Worm (Caenorhabditis elegans) whole organism, young adult: Measurements from ENCODE around the gene sdpn-1.

Experiments
- B0019.2 ChIP-seq: fragments of 200-800 bp; sonication (Bioruptor generic); conservative IDR thresholded peaks from 2 replicates; pipeline ENCODE4 v1.3.6; 2022; ENCODE audit warnings: missing genetic modification reagents, missing genetic modification characterization, missing compliant biosample characterization
- F23B12.7 ChIP-seq: sonication (generic microtip); optimal IDR thresholded peaks from 2 replicates; lab custom pipeline; 2017; ENCODE audit warnings: missing genetic modification characterization, mild to moderate bottlenecking, missing compliant biosample characterization, antibody characterized with exemption, moderate library complexity; ENCODE audit not compliant: insufficient read depth
- F49E8.2 ChIP-seq: sonication (generic microtip); optimal IDR thresholded peaks from 3 replicates; lab custom pipeline; 2017; ENCODE audit warnings: missing genetic modification characterization, mild to moderate bottlenecking, missing compliant biosample characterization, antibody characterized with exemption, moderate library complexity; ENCODE audit not compliant: insufficient read depth
- F57C9.4 ChIP-seq: sonication (generic microtip); optimal IDR thresholded peaks from 2 replicates; lab custom pipeline; 2017; ENCODE audit warnings: mild to moderate bottlenecking, missing genetic modification characterization, missing compliant biosample characterization
- K11D2.4 ChIP-seq: fragments of 200-800 bp; sonication (Bioruptor generic); IDR thresholded peaks from 2 replicates; pipeline ENCODE4 v1.3.6; 2022; ENCODE audit warnings: missing genetic modification reagents, missing genetic modification characterization, missing compliant biosample characterization
- T07F8.4 ChIP-seq: sonication (generic microtip); optimal IDR thresholded peaks from 2 replicates; lab custom pipeline; 2016; ENCODE audit warnings: mild to moderate bottlenecking, missing genetic modification characterization, moderate library complexity, missing compliant biosample characterization
- akir-1 ChIP-seq: fragments of 200-800 bp; sonication (Bioruptor generic); optimal IDR thresholded peaks from 2 replicates; lab custom pipeline; 2018; ENCODE audit warnings: mild to moderate bottlenecking, missing genetic modification characterization, moderate library complexity, missing compliant biosample characterization
- athp-1 ChIP-seq: sonication (generic microtip); optimal IDR thresholded peaks from 2 replicates; lab custom pipeline; 2017; ENCODE audit warnings: mild to moderate bottlenecking, missing genetic modification characterization, missing compliant biosample characterization
- attf-5 ChIP-seq: fragments of 200-800 bp; sonication (Bioruptor generic); optimal IDR thresholded peaks from 2 replicates; lab custom pipeline; 2018; ENCODE audit warnings: mild to moderate bottlenecking, missing genetic modification characterization, missing compliant biosample characterization
- attf-6 ChIP-seq: fragments of 200-800 bp; sonication (Bioruptor generic); IDR thresholded peaks from 2 replicates; pipeline ENCODE4 v1.3.6; 2022; ENCODE audit warnings: missing genetic modification reagents, missing genetic modification characterization, missing compliant biosample characterization
- bed-1 ChIP-seq: fragments of 200-800 bp; sonication (Bioruptor generic); IDR thresholded peaks from 2 replicates; pipeline ENCODE4 v1.3.6; 2022; ENCODE audit warnings: missing genetic modification reagents, missing genetic modification characterization, missing compliant biosample characterization
- cebp-1 ChIP-seq, 2 experiments: fragments of 200-800 bp in 1 of 2; sonication (Bioruptor generic) in 1 of 2; sonication (generic microtip) in 1 of 2; IDR thresholded peaks in 1 of 2; optimal IDR thresholded peaks in 1 of 2; 2 replicates each; pipeline versions ENCODE4 v1.3.6 to Lab custom; 2017 to 2022; ENCODE audit warnings: missing compliant biosample characterization in 2 of 2, missing genetic modification characterization in 2 of 2, mild to moderate bottlenecking in 1 of 2, missing genetic modification reagents in 1 of 2, moderate library complexity in 1 of 2
- cebp-2 ChIP-seq: fragments of 200-800 bp; sonication (Bioruptor generic); IDR thresholded peaks from 2 replicates; pipeline ENCODE4 v1.3.6; 2022; ENCODE audit warnings: missing genetic modification characterization, missing compliant biosample characterization
- ceh-100 ChIP-seq: fragments of 200-800 bp; sonication (Bioruptor generic); IDR thresholded peaks from 2 replicates; pipeline ENCODE4 v1.3.6; 2022; ENCODE audit warnings: missing genetic modification reagents, missing genetic modification characterization, missing compliant biosample characterization
- ceh-27 ChIP-seq: fragments of 200-800 bp; sonication (Bioruptor generic); optimal IDR thresholded peaks from 2 replicates; lab custom pipeline; 2018; ENCODE audit warnings: mild to moderate bottlenecking, missing genetic modification characterization, moderate library complexity, missing compliant biosample characterization
- chd-7 ChIP-seq: sonication (generic microtip); optimal IDR thresholded peaks from 2 replicates; lab custom pipeline; 2016; ENCODE audit warnings: mild to moderate bottlenecking, missing genetic modification characterization, moderate library complexity, missing compliant biosample characterization
- egl-44 ChIP-seq: fragments of 200-800 bp; sonication (Bioruptor generic); IDR thresholded peaks from 2 replicates; pipeline ENCODE4 v1.3.6; 2022; ENCODE audit warnings: missing genetic modification reagents, missing genetic modification characterization, missing compliant biosample characterization
- egrh-3 ChIP-seq: fragments of 200-800 bp; sonication (Bioruptor generic); IDR thresholded peaks from 2 replicates; pipeline ENCODE4 v1.3.6; 2022; ENCODE audit warnings: missing genetic modification reagents, missing genetic modification characterization, missing compliant biosample characterization
- ets-4 ChIP-seq: fragments of 200-800 bp; sonication (Bioruptor generic); optimal IDR thresholded peaks from 2 replicates; lab custom pipeline; 2018; ENCODE audit warnings: mild to moderate bottlenecking, missing genetic modification characterization, missing compliant biosample characterization
- gei-17 ChIP-seq: fragments of 200-800 bp; sonication (Bioruptor generic); optimal IDR thresholded peaks from 2 replicates; lab custom pipeline; 2018; ENCODE audit warnings: mild to moderate bottlenecking, missing genetic modification characterization, missing compliant biosample characterization
- hmg-1.2 ChIP-seq: fragments of 200-800 bp; sonication (Bioruptor generic); IDR thresholded peaks from 2 replicates; pipeline ENCODE4 v1.3.6; 2022; ENCODE audit warnings: missing genetic modification reagents, missing genetic modification characterization, missing compliant biosample characterization
- hmg-20 ChIP-seq: fragments of 200-800 bp; sonication (Bioruptor generic); IDR thresholded peaks from 2 replicates; pipeline ENCODE4 v1.3.6; 2022; ENCODE audit warnings: missing genetic modification reagents, missing genetic modification characterization, missing compliant biosample characterization
- hrde-1 ChIP-seq: sonication (generic microtip); optimal IDR thresholded peaks from 2 replicates; lab custom pipeline; 2016; ENCODE audit warnings: missing genetic modification characterization, mild to moderate bottlenecking, missing compliant biosample characterization, moderate library complexity, missing genotype, missing genetic modification reagents, borderline replicate concordance
- hsf-1 ChIP-seq: fragments of 200-800 bp; sonication (Bioruptor generic); IDR thresholded peaks from 2 replicates; pipeline ENCODE4 v1.3.6; 2022; ENCODE audit warnings: missing genetic modification reagents, missing genetic modification characterization, missing compliant biosample characterization
- madf-10 ChIP-seq: sonication (generic microtip); optimal IDR thresholded peaks from 2 replicates; lab custom pipeline; 2016; ENCODE audit warnings: mild to moderate bottlenecking, missing genetic modification characterization, missing compliant biosample characterization
- mes-4 ChIP-seq: sonication (generic microtip); optimal IDR thresholded peaks from 2 replicates; lab custom pipeline; 2016; ENCODE audit warnings: missing genotype, missing genetic modification characterization, missing compliant biosample characterization
- nfya-1 ChIP-seq: sonication (generic microtip); optimal IDR thresholded peaks from 2 replicates; lab custom pipeline; 2017; ENCODE audit warnings: antibody characterized with exemption, missing compliant biosample characterization, missing genetic modification characterization, borderline replicate concordance; ENCODE audit not compliant: insufficient read depth
- nfya-2 ChIP-seq: fragments of 200-800 bp; sonication (Bioruptor generic); IDR thresholded peaks from 2 replicates; pipeline ENCODE4 v1.3.6; 2022; ENCODE audit warnings: missing genetic modification reagents, missing genetic modification characterization, missing compliant biosample characterization
- nfyb-1 ChIP-seq: fragments of 200-800 bp; sonication (Bioruptor generic); IDR thresholded peaks from 2 replicates; pipeline ENCODE4 v1.3.6; 2022; ENCODE audit warnings: missing genetic modification reagents, missing genetic modification characterization, missing compliant biosample characterization
- nhr-120 ChIP-seq: fragments of 200-800 bp; sonication (Bioruptor generic); IDR thresholded peaks from 2 replicates; pipeline ENCODE4 v1.3.6; 2022; ENCODE audit warnings: missing genetic modification characterization, missing compliant biosample characterization
- nhr-80 ChIP-seq: sonication (generic microtip); optimal IDR thresholded peaks from 2 replicates; lab custom pipeline; 2016; ENCODE audit warnings: missing genetic modification characterization, missing compliant biosample characterization
- repo-1 ChIP-seq: sonication (generic microtip); optimal IDR thresholded peaks from 2 replicates; lab custom pipeline; 2017; ENCODE audit warnings: mild to moderate bottlenecking, missing genetic modification characterization, missing compliant biosample characterization
- rpc-1 ChIP-seq, 2 experiments: fragments of 150-350 bp in 1 of 2; sonication (generic microtip) in 1 of 2; optimal IDR thresholded peaks; 2 replicates each; lab custom pipeline; 2014 to 2018; ENCODE audit warnings: missing biosample characterization in 1 of 2, missing genetic modification characterization in 1 of 2, missing genetic modification reagents in 1 of 2, missing genotype in 1 of 2
- sdz-38 ChIP-seq: sonication (generic microtip); optimal IDR thresholded peaks from 2 replicates; lab custom pipeline; 2016; ENCODE audit warnings: missing genotype, missing genetic modification characterization, missing compliant biosample characterization
- snpc-3.4 ChIP-seq: sonication (generic microtip); optimal IDR thresholded peaks from 2 replicates; lab custom pipeline; 2017; ENCODE audit warnings: missing genetic modification characterization, mild to moderate bottlenecking, missing compliant biosample characterization, antibody characterized with exemption, moderate library complexity, missing genotype, missing genetic modification reagents
- tbp1 ChIP-seq: fragments of 200-800 bp; sonication (Bioruptor generic); optimal IDR thresholded peaks from 2 replicates; lab custom pipeline; 2018; ENCODE audit warnings: mild to moderate bottlenecking, missing genetic modification characterization, missing compliant biosample characterization
- tbx-9 ChIP-seq: sonication (generic microtip); optimal IDR thresholded peaks from 2 replicates; lab custom pipeline; 2016; ENCODE audit warnings: borderline replicate concordance, missing genetic modification characterization, inconsistent platforms, missing compliant biosample characterization
- tlf-1 ChIP-seq: fragments of 200-800 bp; sonication (Bioruptor generic); optimal IDR thresholded peaks from 2 replicates; lab custom pipeline; 2018; ENCODE audit warnings: mild to moderate bottlenecking, missing genetic modification characterization, missing compliant biosample characterization
- unc-130 ChIP-seq: sonication (generic microtip); optimal IDR thresholded peaks from 2 replicates; lab custom pipeline; 2016; ENCODE audit warnings: missing genetic modification reagents, missing genetic modification characterization, missing compliant biosample characterization
- unc-62 ChIP-seq: fragments of 150-350 bp; optimal IDR thresholded peaks from 2 replicates; lab custom pipeline; 2014; ENCODE audit warnings: missing biosample characterization, missing genetic modification reagents, missing genetic modification characterization
- xnd-1 ChIP-seq: sonication (generic microtip); optimal IDR thresholded peaks from 2 replicates; lab custom pipeline; 2016; ENCODE audit warnings: missing genotype, missing genetic modification reagents, missing genetic modification characterization, missing compliant biosample characterization
- zim-3 ChIP-seq: sonication (generic microtip); optimal IDR thresholded peaks from 2 replicates; lab custom pipeline; 2017; ENCODE audit warnings: mild to moderate bottlenecking, missing genetic modification characterization, moderate library complexity, missing compliant biosample characterization

sdpn-1 gene

DNA sequence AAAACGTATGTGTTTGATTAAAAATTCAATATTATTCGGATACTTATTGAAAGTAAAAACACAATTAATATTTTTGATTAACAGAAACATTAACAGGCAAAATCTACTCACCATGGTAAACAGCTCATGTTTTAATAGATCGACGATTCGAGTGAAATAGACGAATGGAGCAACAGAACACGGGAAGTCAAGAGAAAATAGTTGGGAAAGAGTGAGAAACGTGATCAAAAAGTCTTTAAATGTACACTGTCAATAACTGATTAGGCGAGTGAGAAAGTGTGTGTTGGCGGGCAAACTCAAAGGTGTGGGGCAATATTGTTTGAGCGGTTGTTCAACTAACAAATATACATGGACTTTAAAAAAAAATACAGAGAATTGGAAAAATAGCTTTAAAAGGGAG, at the start of gene sdpn-1:
TSS of gene sdpn-1 (minus strand) at position 262 of the 400 bp plus-strand sequence.
- TF ChIP-seq egl-44 (GFP tag; lab: Robert Waterston, UW) (no peak), nhr-80 (tag; lab: Kevin White, UChicago) (peak; percentile 74)
- TF ChIP-seq, all 124 proteins: peak for 1

DNA sequence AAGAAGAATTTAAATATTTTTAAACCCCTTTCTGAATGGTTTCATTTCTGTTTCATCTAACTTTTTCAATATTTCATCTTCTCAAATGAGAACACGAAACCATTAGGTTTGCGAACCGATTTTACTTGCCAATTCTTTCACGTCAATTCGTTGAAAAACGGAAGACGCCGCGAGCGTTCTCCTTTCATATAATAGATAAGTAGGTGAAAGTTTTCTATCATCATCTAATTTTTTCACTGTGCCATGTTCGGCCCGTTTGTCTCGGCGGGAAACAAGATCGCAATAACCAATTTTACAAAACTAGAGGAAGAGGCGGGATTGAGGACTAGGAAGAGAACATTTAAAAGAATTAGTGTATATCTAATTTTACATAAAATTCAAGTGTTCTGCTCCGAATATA, 47.1 kb upstream of the sdpn-1 start, which contains the start of gene C18A11.4:
TSS of gene C18A11.4 (plus strand) at position 367 of the 400 bp plus-strand sequence.
- no peak for TF ChIP-seq tlf-1 (GFP tag; lab: Kevin White, UChicago)
- TF ChIP-seq ceh-27 (GFP tag; lab: Kevin White, UChicago) = no peak
- TF ChIP-seq F57C9.4 (tag; lab: Kevin White, UChicago) = no peak
- TF ChIP-seq, all 124 proteins: peak for 0

ce11 chrX:8040967-8041366, 42.9 kb upstream of the sdpn-1 start, which contains the start of gene xol-1:
Gene xol-1, plus strand, starts transcription at chrX:8041313.
- no peak for TF ChIP-seq madf-10 (tag; lab: Kevin White, UChicago)
- no peak for TF ChIP-seq zim-3
- TF ChIP-seq akir-1 (GFP tag; lab: Kevin White, UChicago) = no peak
- TF ChIP-seq athp-1 = no peak
- no peak for TF ChIP-seq snpc-3.4 (tag; lab: Kevin White, UChicago)
- TF ChIP-seq sdz-38 (tag; lab: Kevin White, UChicago) = no peak
- TF ChIP-seq xnd-1 = no peak
- no peak for TF ChIP-seq F49E8.2 (tag; lab: Kevin White, UChicago)
- TF ChIP-seq mes-4 (tag; lab: Kevin White, UChicago) = no peak
- no peak for TF ChIP-seq hrde-1
- TF ChIP-seq egl-44 (GFP tag; lab: Robert Waterston, UW) = no peak
- TF ChIP-seq K11D2.4 (GFP tag; lab: Robert Waterston, UW) = no peak
- no peak for TF ChIP-seq unc-62
- TF ChIP-seq T07F8.4 (tag; lab: Kevin White, UChicago) = no peak
- TF ChIP-seq hmg-20 (GFP tag; lab: Robert Waterston, UW) = no peak
- no peak for TF ChIP-seq nfyb-1 (GFP tag; lab: Robert Waterston, UW)
- no peak for TF ChIP-seq B0019.2 (GFP tag; lab: Robert Waterston, UW)
- TF ChIP-seq nfya-1 (tag; lab: Kevin White, UChicago) = no peak

DNA sequence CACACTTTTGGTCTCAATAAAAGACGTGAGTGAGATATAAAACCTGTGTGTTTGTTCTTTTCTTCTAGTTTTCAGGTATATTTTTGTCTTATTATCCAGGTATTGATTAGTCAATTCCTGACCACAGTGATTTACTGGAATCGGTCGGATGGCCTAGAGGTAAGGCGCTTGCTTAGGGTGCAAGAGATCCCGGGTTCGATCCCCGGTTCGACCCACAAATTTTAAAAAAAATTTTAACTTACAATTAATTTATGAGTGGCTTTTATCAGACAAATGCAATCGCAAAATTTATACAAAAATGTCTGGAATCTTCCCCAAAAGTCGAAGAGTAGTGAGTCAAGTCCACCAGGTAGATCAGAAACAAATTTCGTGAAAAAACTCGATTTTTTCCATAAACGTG, 39.3 kb upstream of the sdpn-1 start:
- TF ChIP-seq madf-10 (tag; lab: Kevin White, UChicago) = no peak
- TF ChIP-seq hmg-1.2 = 0 out of 2 replicates have a peak, but pooled peaks have one; percentile 17
- 0 out of 2 replicates have a peak, but pooled peaks have one; percentile 14 for TF ChIP-seq egl-44 (GFP tag; lab: Robert Waterston, UW)
- no peak for TF ChIP-seq chd-7 (tag; lab: Kevin White, UChicago)
- TF ChIP-seq hsf-1 (GFP tag; lab: Robert Waterston, UW) = no peak
- TF ChIP-seq ceh-27 (GFP tag; lab: Kevin White, UChicago) = no peak
- no peak for TF ChIP-seq repo-1 (tag; lab: Kevin White, UChicago)
- TF ChIP-seq egrh-3 (GFP tag; lab: Robert Waterston, UW) = no peak
- TF ChIP-seq tbp1 (GFP tag; lab: Kevin White, UChicago) = peak; percentile 80
- peak; percentile 31; the same call in 1 of the 2 replicates for TF ChIP-seq attf-6 (GFP tag; lab: Robert Waterston, UW)
- TF ChIP-seq F23B12.7 = no peak
- TF ChIP-seq bed-1 (GFP tag; lab: Robert Waterston, UW) = no peak
- TF ChIP-seq ceh-100 (GFP tag; lab: Robert Waterston, UW) = no peak
- TF ChIP-seq nfya-2 = no peak
- no peak for TF ChIP-seq cebp-2 (GFP tag; lab: Robert Waterston, UW)
- TF ChIP-seq gei-17 (GFP tag; lab: Kevin White, UChicago) = no peak
- TF ChIP-seq tbx-9 (tag; lab: Kevin White, UChicago) = no peak
- no peak for TF ChIP-seq F57C9.4 (tag; lab: Kevin White, UChicago)
- TF ChIP-seq ets-4 (GFP tag; lab: Kevin White, UChicago) = no peak
- no peak for TF ChIP-seq unc-130 (GFP tag; lab: Kevin White, UChicago)
- TF ChIP-seq attf-5 (GFP tag; lab: Kevin White, UChicago) = no peak
- peak; percentile 44 for TF ChIP-seq rpc-1 (optimal IDR thresholded peaks at IDR 0.05; lab: Kevin White, UChicago)
- TF ChIP-seq rpc-1 (tag; optimal IDR thresholded peaks at IDR 0.05; lab: Kevin White, UChicago) = peak; percentile 69
- no peak for TF ChIP-seq cebp-1 (GFP tag; IDR thresholded peaks at IDR 0.05; lab: Robert Waterston, UW)
- no peak for TF ChIP-seq cebp-1 (tag; optimal IDR thresholded peaks at IDR 0.05; lab: Kevin White, UChicago)
- TF ChIP-seq nhr-120 = no peak
